Fruit fly (Drosophila melanogaster) whole organism, prepupa: ENCODE data around the gene fz3.
A peak's percentile ranks its signal among the peaks of the same experiment; 100 is the strongest.

Experiments used
- Blimp-1 ChIP-seq: fragments of 200-800 bp; sonication (Bioruptor generic); optimal IDR thresholded peaks from 3 replicates; lab custom pipeline; 2017; ENCODE audit warnings: missing biosample characterization, missing genetic modification characterization, mild to moderate bottlenecking, moderate library complexity, missing genetic modification reagents
- CG10631 ChIP-seq: fragments of 200-800 bp; sonication (Bioruptor generic); optimal IDR thresholded peaks from 2 replicates; lab custom pipeline; 2016; ENCODE audit warnings: missing biosample characterization, missing genetic modification characterization
- CG10669 ChIP-seq: fragments of 200-800 bp; sonication (Bioruptor generic); optimal IDR thresholded peaks from 3 replicates; lab custom pipeline; 2018; ENCODE audit warnings: missing biosample characterization, mild to moderate bottlenecking, missing genetic modification characterization, moderate library complexity
- CG11762 ChIP-seq: fragments of 200-800 bp; sonication (Bioruptor generic); optimal IDR thresholded peaks from 3 replicates; lab custom pipeline; 2016; ENCODE audit warnings: missing biosample characterization, missing genetic modification characterization; ENCODE audit not compliant: insufficient read depth
- CG11902 ChIP-seq: fragments of 200-800 bp; sonication (Bioruptor generic); optimal IDR thresholded peaks from 3 replicates; lab custom pipeline; 2016; ENCODE audit warnings: missing biosample characterization, missing genetic modification characterization
- CG15336 ChIP-seq: fragments of 200-800 bp; sonication (Bioruptor generic); IDR thresholded peaks from 2 replicates; pipeline ENCODE4 v1.3.6; 2022; ENCODE audit warnings: missing biosample characterization, missing genetic modification characterization
- CG1621 ChIP-seq: fragments of 200-800 bp; sonication (Bioruptor generic); optimal IDR thresholded peaks from 3 replicates; lab custom pipeline; 2018; ENCODE audit warnings: missing biosample characterization, mild to moderate bottlenecking, missing genetic modification characterization
- CG3032 ChIP-seq: fragments of 200-800 bp; optimal IDR thresholded peaks from 2 replicates; lab custom pipeline; 2019; ENCODE audit warnings: missing biosample characterization, mild to moderate bottlenecking, missing genetic modification characterization, moderate library complexity
- CG31627 ChIP-seq: fragments of 200-800 bp; sonication (Bioruptor generic); optimal IDR thresholded peaks from 3 replicates; lab custom pipeline; 2016; ENCODE audit warnings: missing biosample characterization, missing genetic modification characterization
- CG32006 ChIP-seq: fragments of 200-800 bp; sonication (Bioruptor generic); optimal IDR thresholded peaks from 3 replicates; lab custom pipeline; 2017; ENCODE audit warnings: missing biosample characterization, mild to moderate bottlenecking, missing genetic modification characterization
- CG34406 ChIP-seq: fragments of 200-800 bp; sonication (Bioruptor generic); optimal IDR thresholded peaks from 3 replicates; lab custom pipeline; 2016; ENCODE audit warnings: missing biosample characterization, missing genetic modification characterization
- CG3919 ChIP-seq: fragments of 200-800 bp; sonication (Bioruptor generic); optimal IDR thresholded peaks from 3 replicates; lab custom pipeline; 2016; ENCODE audit warnings: missing biosample characterization, missing genetic modification characterization
- CG4318 ChIP-seq: fragments of 200-800 bp; sonication (Bioruptor generic); optimal IDR thresholded peaks from 3 replicates; lab custom pipeline; 2017; ENCODE audit warnings: missing biosample characterization, mild to moderate bottlenecking, missing genetic modification characterization
- CG6163 ChIP-seq: fragments of 200-800 bp; sonication (Bioruptor generic); IDR thresholded peaks from 3 replicates; pipeline ENCODE4 v1.3.6; 2022; ENCODE audit warnings: missing biosample characterization, missing genetic modification characterization
- CG6792 ChIP-seq: fragments of 200-800 bp; sonication (Bioruptor generic); optimal IDR thresholded peaks from 3 replicates; lab custom pipeline; 2016; ENCODE audit warnings: missing biosample characterization, missing genetic modification characterization
- CG6808 ChIP-seq: fragments of 200-800 bp; sonication (Bioruptor generic); optimal IDR thresholded peaks from 3 replicates; lab custom pipeline; 2017; ENCODE audit warnings: missing biosample characterization, missing genetic modification characterization, mild to moderate bottlenecking, moderate library complexity, missing genetic modification reagents
- CG7368 ChIP-seq: fragments of 200-800 bp; sonication (Bioruptor generic); optimal IDR thresholded peaks from 3 replicates; lab custom pipeline; 2016; ENCODE audit warnings: missing biosample characterization, missing genetic modification characterization
- CG8119 ChIP-seq: fragments of 200-800 bp; sonication (Bioruptor generic); IDR thresholded peaks from 3 replicates; pipeline ENCODE4 v1.3.6; 2022; ENCODE audit warnings: missing biosample characterization, missing genetic modification characterization
- CG8632 ChIP-seq: fragments of 200-800 bp; sonication (Bioruptor generic); optimal IDR thresholded peaks from 3 replicates; lab custom pipeline; 2016; ENCODE audit warnings: missing biosample characterization, missing genetic modification characterization
- CG9139 ChIP-seq: fragments of 200-800 bp; sonication (Bioruptor generic); optimal IDR thresholded peaks from 3 replicates; lab custom pipeline; 2017; ENCODE audit warnings: missing biosample characterization, mild to moderate bottlenecking, missing genetic modification characterization
- Eip75B ChIP-seq: fragments of 200-800 bp; sonication (Bioruptor generic); optimal IDR thresholded peaks from 3 replicates; lab custom pipeline; 2016; ENCODE audit warnings: missing biosample characterization, missing genetic modification characterization
- Eip78C ChIP-seq: fragments of 200-800 bp; sonication (Bioruptor generic); peaks from one replicate; lab custom pipeline; 2016; ENCODE audit warnings: missing biosample characterization, missing genetic modification characterization
- Eip93F ChIP-seq: fragments of 200-800 bp; sonication (Bioruptor generic); optimal IDR thresholded peaks from 2 replicates; lab custom pipeline; 2016; ENCODE audit warnings: missing biosample characterization, mild to moderate bottlenecking, missing genetic modification characterization
- Ets96B ChIP-seq: fragments of 200-800 bp; optimal IDR thresholded peaks from 2 replicates; lab custom pipeline; 2019; ENCODE audit warnings: missing biosample characterization, mild to moderate bottlenecking, missing genetic modification characterization, moderate library complexity
- Gug ChIP-seq: fragments of 200-800 bp; sonication (Bioruptor generic); IDR thresholded peaks from 2 replicates; pipeline ENCODE4 v1.3.6; 2022; ENCODE audit warnings: missing biosample characterization, missing genetic modification characterization
- Hr38 ChIP-seq: sonication (Bioruptor generic); optimal IDR thresholded peaks from 2 replicates; lab custom pipeline; 2016; ENCODE audit warnings: missing biosample characterization, missing genetic modification characterization
- Hr39 ChIP-seq: fragments of 200-800 bp; sonication (Bioruptor generic); optimal IDR thresholded peaks from 2 replicates; lab custom pipeline; 2016; ENCODE audit warnings: missing biosample characterization, missing genetic modification characterization
- Hr4 ChIP-seq: fragments of 200-800 bp; sonication (Bioruptor generic); optimal IDR thresholded peaks from 3 replicates; lab custom pipeline; 2016; ENCODE audit warnings: missing biosample characterization, missing genetic modification characterization
- Lpt ChIP-seq: fragments of 200-800 bp; sonication (Bioruptor generic); optimal IDR thresholded peaks from 3 replicates; lab custom pipeline; 2016; ENCODE audit warnings: missing biosample characterization, missing genetic modification characterization
- Met ChIP-seq: fragments of 200-800 bp; sonication (Bioruptor generic); optimal IDR thresholded peaks from 3 replicates; lab custom pipeline; 2016; ENCODE audit warnings: missing biosample characterization, missing genetic modification characterization
- Smox ChIP-seq: fragments of 200-800 bp; sonication (Bioruptor generic); optimal IDR thresholded peaks from 3 replicates; lab custom pipeline; 2016; ENCODE audit warnings: missing biosample characterization, missing genetic modification characterization
- Sox102F ChIP-seq: fragments of 200-800 bp; sonication (Bioruptor generic); optimal IDR thresholded peaks from 2 replicates; lab custom pipeline; 2016; ENCODE audit warnings: missing biosample characterization, mild to moderate bottlenecking, missing genetic modification characterization
- Sox14 ChIP-seq: fragments of 200-800 bp; sonication (Bioruptor generic); optimal IDR thresholded peaks from 3 replicates; lab custom pipeline; 2016; ENCODE audit warnings: missing biosample characterization, missing genetic modification characterization
- Sox15 ChIP-seq: fragments of 200-800 bp; sonication (Bioruptor generic); optimal IDR thresholded peaks from 3 replicates; lab custom pipeline; 2016; ENCODE audit warnings: missing biosample characterization, missing genetic modification characterization
- achi ChIP-seq: fragments of 200-800 bp; sonication (Bioruptor generic); optimal IDR thresholded peaks from 3 replicates; lab custom pipeline; 2016; ENCODE audit warnings: missing biosample characterization, missing genetic modification characterization
- acj6 ChIP-seq: fragments of 200-800 bp; sonication (Bioruptor generic); optimal IDR thresholded peaks from 3 replicates; lab custom pipeline; 2016; ENCODE audit warnings: missing biosample characterization, missing genetic modification characterization
- cyc ChIP-seq: fragments of 200-800 bp; sonication (Bioruptor generic); optimal IDR thresholded peaks from 3 replicates; lab custom pipeline; 2016; ENCODE audit warnings: missing biosample characterization, missing genetic modification characterization
- dac ChIP-seq: fragments of 200-800 bp; sonication (Bioruptor generic); optimal IDR thresholded peaks from 2 replicates; lab custom pipeline; 2017; ENCODE audit warnings: missing biosample characterization, mild to moderate bottlenecking, missing genetic modification characterization
- dsx ChIP-seq: fragments of 200-800 bp; optimal IDR thresholded peaks from 3 replicates; lab custom pipeline; 2019; ENCODE audit warnings: missing biosample characterization, mild to moderate bottlenecking, missing genetic modification characterization, moderate library complexity; ENCODE audit not compliant: poor library complexity, severe bottlenecking
- eg ChIP-seq: fragments of 200-800 bp; sonication (Bioruptor generic); IDR thresholded peaks from 3 replicates; pipeline ENCODE4 v1.3.6; 2022; ENCODE audit warnings: missing biosample characterization, missing genetic modification characterization
- esn ChIP-seq: fragments of 200-800 bp; sonication (Bioruptor generic); optimal IDR thresholded peaks from 2 replicates; lab custom pipeline; 2016; ENCODE audit warnings: missing biosample characterization, mild to moderate bottlenecking, missing genetic modification characterization, moderate library complexity
- fd59A ChIP-seq: fragments of 200-800 bp; sonication (Bioruptor generic); optimal IDR thresholded peaks from 2 replicates; lab custom pipeline; 2017; ENCODE audit warnings: missing biosample characterization, mild to moderate bottlenecking, missing genetic modification characterization, missing genetic modification reagents
- fd85E ChIP-seq: fragments of 200-800 bp; sonication (Bioruptor generic); optimal IDR thresholded peaks from 3 replicates; lab custom pipeline; 2016; ENCODE audit warnings: missing biosample characterization, missing genetic modification characterization
- fkh ChIP-seq: fragments of 200-800 bp; sonication (Bioruptor generic); optimal IDR thresholded peaks from 3 replicates; lab custom pipeline; 2017; ENCODE audit warnings: missing biosample characterization, mild to moderate bottlenecking, missing genetic modification characterization, moderate library complexity
- lz ChIP-seq: fragments of 200-800 bp; sonication (Bioruptor generic); optimal IDR thresholded peaks from 3 replicates; lab custom pipeline; 2016; ENCODE audit warnings: missing biosample characterization, missing genetic modification characterization
- net ChIP-seq: fragments of 200-800 bp; sonication (Bioruptor generic); optimal IDR thresholded peaks from 3 replicates; lab custom pipeline; 2016; ENCODE audit warnings: missing biosample characterization, missing genetic modification characterization
- pdm3 ChIP-seq: fragments of 200-800 bp; sonication (Bioruptor generic); optimal IDR thresholded peaks from 3 replicates; lab custom pipeline; 2016; ENCODE audit warnings: missing biosample characterization, missing genetic modification characterization
- salr ChIP-seq, 2 experiments: fragments of 200-800 bp; sonication (Bioruptor generic); optimal IDR thresholded peaks; 3 replicates each; lab custom pipeline; 2016 to 2018; ENCODE audit warnings: missing biosample characterization in 2 of 2, missing genetic modification characterization in 2 of 2, mild to moderate bottlenecking in 1 of 2
- spab ChIP-seq: fragments of 200-800 bp; sonication (Bioruptor generic); optimal IDR thresholded peaks from 2 replicates; lab custom pipeline; 2017; ENCODE audit warnings: missing biosample characterization, mild to moderate bottlenecking, missing genetic modification characterization, missing genetic modification reagents
- ss ChIP-seq, 2 experiments: fragments of 200-800 bp; sonication (Bioruptor generic); optimal IDR thresholded peaks; 2 replicates in 1 of 2; 3 replicates in 1 of 2; lab custom pipeline; 2017 to 2018; ENCODE audit warnings: mild to moderate bottlenecking in 2 of 2, missing biosample characterization in 2 of 2, missing genetic modification characterization in 2 of 2, moderate library complexity in 1 of 2
- svp ChIP-seq: fragments of 200-800 bp; sonication (Bioruptor generic); peaks from one replicate; lab custom pipeline; 2016; ENCODE audit warnings: missing biosample characterization, missing genetic modification characterization
- topi ChIP-seq: fragments of 200-800 bp; sonication (Bioruptor generic); optimal IDR thresholded peaks from 3 replicates; lab custom pipeline; 2016; ENCODE audit warnings: missing biosample characterization, missing genetic modification characterization

fz3 gene

dm6 chrX:769639-770124, at the start of gene fz3:
Gene fz3 (plus strand): TSS chrX:769945.
- TF ChIP-seq CG3032 (tag; lab: Kevin White, UChicago) (peak; percentile 66), CG4318 (peak; percentile 28), cyc (peak; percentile 71), dac (GFP tag; lab: Kevin White, UChicago) (peak; percentile 62), CG10631 (GFP tag; lab: Kevin White, UChicago) (peak; percentile 77), salr (GFP tag; optimal IDR thresholded peaks at IDR 0.05; lab: Kevin White, UChicago) (peak in 1 of 2 experiments; percentile 58), CG34406 (GFP tag; lab: Kevin White, UChicago) (peak; percentile 65), Lpt (peak; percentile 32), Hr39 (GFP tag; lab: Kevin White, UChicago) (peak; percentile 74), CG7368 (GFP tag; lab: Kevin White, UChicago) (peak; percentile 62), fd59A (peak; percentile 47), CG15336 (GFP tag; lab: Robert Waterston, UW) (peak; percentile 74), spab (GFP tag; lab: Kevin White, UChicago) (peak; percentile 36), Smox (GFP tag; lab: Kevin White, UChicago) (peak; percentile 73), Hr38 (GFP tag; lab: Kevin White, UChicago) (no peak), esn (peak; percentile 82), Blimp-1 (GFP tag; lab: Kevin White, UChicago) (peak; percentile 15), CG6163 (GFP tag; lab: Robert Waterston, UW) (peak; percentile 80), Sox14 (peak; percentile 76), fd85E (no peak), CG8119 (GFP tag; lab: Robert Waterston, UW) (peak; percentile 64; the same call in 2 of the 3 replicates), Eip78C (GFP tag; lab: Kevin White, UChicago) (peak; percentile 94), eg (GFP tag; lab: Robert Waterston, UW) (peak; percentile 67), CG32006 (GFP tag; lab: Kevin White, UChicago) (peak; percentile 64), net (GFP tag; lab: Kevin White, UChicago) (peak; percentile 76), topi (GFP tag; lab: Kevin White, UChicago) (peak; percentile 86), Hr4 (GFP tag; lab: Kevin White, UChicago) (peak; percentile 55), Gug (GFP tag; lab: Robert Waterston, UW) (no peak), pdm3 (peak; percentile 76), svp (peak; percentile 89), CG6808 (GFP tag; lab: Kevin White, UChicago) (peak; percentile 72), Met (peak; percentile 82), CG9139 (peak; percentile 44), CG6792 (GFP tag; lab: Kevin White, UChicago) (peak; percentile 66), acj6 (peak; percentile 59), achi (GFP tag; lab: Kevin White, UChicago) (peak; percentile 64), ss (GFP tag; optimal IDR thresholded peaks at IDR 0.05; lab: Kevin White, UChicago) (peak; percentile 47 to 76), CG11762 (GFP tag; lab: Kevin White, UChicago) (peak; percentile 40), CG31627 (GFP tag; lab: Kevin White, UChicago) (peak; percentile 61), CG3919 (GFP tag; lab: Kevin White, UChicago) (peak; percentile 76), Ets96B (tag; lab: Kevin White, UChicago) (peak; percentile 70), dsx (GFP tag; lab: Kevin White, UChicago) (peak; percentile 73), fkh (GFP tag; lab: Kevin White, UChicago) (no peak), CG1621 (tag; lab: Kevin White, UChicago) (peak; percentile 72), Sox102F (peak; percentile 86), CG11902 (GFP tag; lab: Kevin White, UChicago) (peak; percentile 44), Eip75B (peak; percentile 80), Eip93F (GFP tag; lab: Kevin White, UChicago) (no peak), CG10669 (peak; percentile 73), CG8632 (GFP tag; lab: Kevin White, UChicago) (peak; percentile 63), Sox15 (GFP tag; lab: Kevin White, UChicago) (no peak), lz (GFP tag; lab: Kevin White, UChicago) (peak; percentile 81)
